1 fruit fly cellular context compared by ENCODE assay signal in genomic region chrX:10786443-10787097, dm6.
TF ChIP-seq lines count a peak whose summit lies in the region.

Gene Ant2, minus strand, starts transcription at chrX:10786907.
Gene sesB, minus strand, starts transcription at chrX:10786958.

TF ChIP-seq in whole organism, embryonic, 481 proteins besides CTCF, POLR2A, EP300 and RAD21 (continued from another document):
- TF ChIP-seq CG8924 (tag; optimal IDR thresholded peaks at IDR 0.05; lab: Kevin White, UChicago) (no peak), zf30C (GFP tag; optimal IDR thresholded peaks at IDR 0.05; lab: Kevin White, UChicago) (no peak), toy (GFP tag; IDR thresholded peaks at IDR 0.05; lab: Robert Waterston, UW) (no peak), ato (GFP tag; IDR thresholded peaks at IDR 0.05; lab: Robert Waterston, UW; ENCODE audit: partially characterized antibody) (peak; percentile 46), Dbx (GFP tag; IDR thresholded peaks at IDR 0.05; lab: Robert Waterston, UW) (no peak; the same call in 2 of the 3 replicates), CG8478 (optimal IDR thresholded peaks at IDR 0.05; lab: Kevin White, UChicago) (no peak), CG17359 (tag; optimal IDR thresholded peaks at IDR 0.05; lab: Kevin White, UChicago) (no peak), ttk (GFP tag; IDR thresholded peaks at IDR 0.05; lab: Robert Waterston, UW) (no peak), Lpt (GFP tag; optimal IDR thresholded peaks at IDR 0.05; lab: Kevin White, UChicago) (no peak), BtbVII (GFP tag; optimal IDR thresholded peaks at IDR 0.05; lab: Kevin White, UChicago) (no peak), CG11085 (GFP tag; IDR thresholded peaks at IDR 0.05; lab: Robert Waterston, UW) (no peak), az2 (GFP tag; optimal IDR thresholded peaks at IDR 0.05; lab: Kevin White, UChicago) (no peak), Eip74EF (GFP tag; optimal IDR thresholded peaks at IDR 0.05; lab: Kevin White, UChicago) (no peak), sr (GFP tag; IDR thresholded peaks at IDR 0.05; lab: Robert Waterston, UW) (no peak), exex (tag; optimal IDR thresholded peaks at IDR 0.05; lab: Kevin White, UChicago) (no peak), CG3407 (GFP tag; optimal IDR thresholded peaks at IDR 0.05; lab: Kevin White, UChicago) (no peak), Sox100B (GFP tag; optimal IDR thresholded peaks at IDR 0.05; lab: Kevin White, UChicago) (no peak), ewg (GFP tag; optimal IDR thresholded peaks at IDR 0.05; lab: Kevin White, UChicago) (no peak), Sry-β (GFP tag; optimal IDR thresholded peaks at IDR 0.05; lab: Kevin White, UChicago) (peak; percentile 46), CG6272 (GFP tag; IDR thresholded peaks at IDR 0.05; lab: Robert Waterston, UW) (no peak), CG18476 (GFP tag; optimal IDR thresholded peaks at IDR 0.05; lab: Kevin White, UChicago) (no peak), sd (tag; optimal IDR thresholded peaks at IDR 0.05; lab: Kevin White, UChicago) (no peak), CG17186 (GFP tag; optimal IDR thresholded peaks at IDR 0.05; lab: Kevin White, UChicago) (no peak), Fer2 (tag; optimal IDR thresholded peaks at IDR 0.05; lab: Kevin White, UChicago) (no peak), CG9876 (GFP tag; optimal IDR thresholded peaks at IDR 0.05; lab: Kevin White, UChicago) (no peak), Hsf (GFP tag; optimal IDR thresholded peaks at IDR 0.05; lab: Kevin White, UChicago) (no peak), NFAT (GFP tag; IDR thresholded peaks at IDR 0.05; lab: Robert Waterston, UW) (no peak), B-H2 (GFP tag; optimal IDR thresholded peaks at IDR 0.05; lab: Kevin White, UChicago) (no peak), sima (GFP tag; optimal IDR thresholded peaks at IDR 0.05; lab: Kevin White, UChicago) (no peak), psq (GFP tag; optimal IDR thresholded peaks at IDR 0.05; lab: Kevin White, UChicago) (no peak), h (optimal IDR thresholded peaks at IDR 0.05; lab: Kevin White, UChicago) (no peak), CG2678 (tag; optimal IDR thresholded peaks at IDR 0.05; lab: Kevin White, UChicago) (no peak), dmrt11E (tag; optimal IDR thresholded peaks at IDR 0.05; lab: Kevin White, UChicago) (no peak), CG3726 (GFP tag; IDR thresholded peaks at IDR 0.05; lab: Robert Waterston, UW) (no peak), nau (GFP tag; optimal IDR thresholded peaks at IDR 0.05; lab: Kevin White, UChicago) (no peak), seq (GFP tag; IDR thresholded peaks at IDR 0.05; lab: Robert Waterston, UW) (no peak), oc (tag; optimal IDR thresholded peaks at IDR 0.05; lab: Kevin White, UChicago) (no peak), ab (GFP tag; optimal IDR thresholded peaks at IDR 0.05; lab: Kevin White, UChicago) (no peak), wor (GFP tag; IDR thresholded peaks at IDR 0.05; lab: Robert Waterston, UW) (no peak), CG11093 (GFP tag; IDR thresholded peaks at IDR 0.05; lab: Robert Waterston, UW) (no peak), Ravus (GFP tag; IDR thresholded peaks at IDR 0.05; lab: Robert Waterston, UW) (no peak), gt (GFP tag; IDR thresholded peaks at IDR 0.05; lab: Robert Waterston, UW) (no peak), tio (GFP tag; optimal IDR thresholded peaks at IDR 0.05; lab: Kevin White, UChicago) (no peak), pfk (GFP tag; optimal IDR thresholded peaks at IDR 0.05; lab: Kevin White, UChicago) (peak; percentile 35), eyg (GFP tag; optimal IDR thresholded peaks at IDR 0.05; lab: Kevin White, UChicago) (no peak), E2f2 (GFP tag; IDR thresholded peaks at IDR 0.05; lab: Robert Waterston, UW) (no peak)
TF ChIP-seq in whole organism, embryonic: peak in this region for 62.
